Worm (Caenorhabditis elegans): ENCODE data around the gene H23N18.5.

ce11 chrV:4867535-4867934 lies 44.6 kb downstream of the H23N18.5 start:
- TF ChIP-seq blmp-1 (tag; optimal IDR thresholded peaks at IDR 0.05), result no peak
- TF ChIP-seq nhr-28 (tag; optimal IDR thresholded peaks at IDR 0.05), result no peak
- no peak for TF ChIP-seq pha-4 (tag; optimal IDR thresholded peaks at IDR 0.05)
- TF ChIP-seq unc-62 (GFP tag; optimal IDR thresholded peaks at IDR 0.05), result no peak
- no peak for TF ChIP-seq ceh-39 (tag; optimal IDR thresholded peaks at IDR 0.05)
- TF ChIP-seq lin-13 (tag; optimal IDR thresholded peaks at IDR 0.05), result no peak
- no peak for TF ChIP-seq elt-3 (tag; optimal IDR thresholded peaks at IDR 0.05)
- no peak for TF ChIP-seq nhr-76 (tag; optimal IDR thresholded peaks at IDR 0.05)

Data from whole organism, mixed stage, embryonic.